Worm (Caenorhabditis elegans): ENCODE data around the gene lex-1.
A peak's percentile ranks its signal among the peaks of the same experiment; 100 is the strongest.

Gene lex-1

ce11 chrIV:12051049-12051792, 28.1 kb upstream of the lex-1 start, which contains the start of the genes bre-5 and spt-5:
Gene bre-5, minus strand, starts transcription at chrIV:12051215.
Gene spt-5, plus strand, starts transcription at chrIV:12051491.
- TF ChIP-seq mes-2 (tag; optimal IDR thresholded peaks at IDR 0.05; ENCODE audit: poor library complexity, severe bottlenecking) (peak; percentile 65), dpl-1 (GFP tag; optimal IDR thresholded peaks at IDR 0.05) (peak; percentile 29), lsy-2 (tag; optimal IDR thresholded peaks at IDR 0.05) (peak in 1 of 2 experiments; percentile 56), R02D3.7 (tag; optimal IDR thresholded peaks at IDR 0.05) (no peak), hlh-30 (tag; optimal IDR thresholded peaks at IDR 0.05; ENCODE audit: insufficient read depth) (peak; percentile 6), unc-62 (GFP tag; optimal IDR thresholded peaks at IDR 0.05 in 1 of 2) (peak in 1 of 2 experiments; percentile 8), unc-62 (tag; optimal IDR thresholded peaks at IDR 0.05) (no peak), ceh-28 (tag; optimal IDR thresholded peaks at IDR 0.05) (peak; percentile 59), aha-1 (tag) (no peak)

ce11 chrIV:12052461-12052860, 26.8 kb upstream of the lex-1 start:
- TF ChIP-seq pha-4 (GFP tag; IDR thresholded peaks at IDR 0.05) (no peak), pha-4 (tag; optimal IDR thresholded peaks at IDR 0.05) (no peak), aha-1 (tag) (peak; percentile 96)

ce11 chrIV:12056603-12057002, 22.7 kb upstream of the lex-1 start, which contains the start of gene K08E4.2:
Gene K08E4.2, minus strand, starts transcription at chrIV:12056656.
- TF ChIP-seq tra-1 (GFP tag; IDR thresholded peaks at IDR 0.05) (no peak), vab-7 (GFP tag; IDR thresholded peaks at IDR 0.05) (no peak), lin-29 (GFP tag; IDR thresholded peaks at IDR 0.05) (no peak), ztf-11 (tag; optimal IDR thresholded peaks at IDR 0.05) (no peak), ceh-44 (GFP tag; IDR thresholded peaks at IDR 0.05) (no peak), madf-5 (GFP tag; IDR thresholded peaks at IDR 0.05) (no peak), unc-130 (GFP tag; optimal IDR thresholded peaks at IDR 0.05) (no peak), mxl-3 (GFP tag; optimal IDR thresholded peaks at IDR 0.05) (no peak)

- TF ChIP-seq D1046.2 (GFP tag; IDR thresholded peaks at IDR 0.05) (no peak), mes-2 (tag; optimal IDR thresholded peaks at IDR 0.05; ENCODE audit: poor library complexity, severe bottlenecking) (peak; percentile 8)
These were observed 21.8 kb upstream of the lex-1 start, which contains the start of gene K08E4.3 for ce11 chrIV:12057508-12057907. Gene K08E4.3, plus strand, starts transcription at chrIV:12057742.

- TF ChIP-seq sdz-12 (GFP tag; optimal IDR thresholded peaks at IDR 0.05) (no peak), nhr-237 (tag; optimal IDR thresholded peaks at IDR 0.05) (no peak), hif-1 (tag; optimal IDR thresholded peaks at IDR 0.05) (no peak), dmd-8 (GFP tag; IDR thresholded peaks at IDR 0.05) (no peak), daf-8 (GFP tag; IDR thresholded peaks at IDR 0.05) (no peak), lin-13 (GFP tag; optimal IDR thresholded peaks at IDR 0.05) (no peak), nhr-11 (tag; optimal IDR thresholded peaks at IDR 0.05) (no peak), zip-11 (GFP tag; IDR thresholded peaks at IDR 0.05) (no peak), egl-43 (GFP tag; IDR thresholded peaks at IDR 0.05) (no peak), ceh-82 (tag; optimal IDR thresholded peaks at IDR 0.05) (no peak)
These were observed 18.0 kb upstream of the lex-1 start, which contains the start of gene K08E4.8 for ce11 chrIV:12061229-12061628. Gene K08E4.8, minus strand, starts transcription at chrIV:12061329.

ce11 chrIV:12068590-12068989, 10.7 kb upstream of the lex-1 start, which contains the start of gene bath-37:
Gene bath-37, plus strand, starts transcription at chrIV:12068890.
- no peak for TF ChIP-seq pqm-1 (tag; optimal IDR thresholded peaks at IDR 0.05)
- TF ChIP-seq mdl-1 (tag; optimal IDR thresholded peaks at IDR 0.05): no peak
- TF ChIP-seq F49E8.2 (tag; optimal IDR thresholded peaks at IDR 0.05; ENCODE audit: borderline replicate concordance): no peak
- TF ChIP-seq egl-43 (GFP tag; IDR thresholded peaks at IDR 0.05): no peak
- no peak for TF ChIP-seq nhr-102 (tag; optimal IDR thresholded peaks at IDR 0.05)
- no peak for TF ChIP-seq T20F7.1 (GFP tag; optimal IDR thresholded peaks at IDR 0.05)
- TF ChIP-seq nhr-41 (GFP tag; IDR thresholded peaks at IDR 0.05): no peak
- TF ChIP-seq nhr-237 (tag; optimal IDR thresholded peaks at IDR 0.05): no peak
- no peak for TF ChIP-seq daf-16 (GFP tag; optimal IDR thresholded peaks at IDR 0.05)
- TF ChIP-seq daf-16 (tag; optimal IDR thresholded peaks at IDR 0.05): no peak
- no peak for TF ChIP-seq set-16 (GFP tag; IDR thresholded peaks at IDR 0.05)
- no peak for TF ChIP-seq hlh-11 (tag; optimal IDR thresholded peaks at IDR 0.05)
- TF ChIP-seq skn-1 (tag; optimal IDR thresholded peaks at IDR 0.05): no peak
- TF ChIP-seq ztf-7 (tag; optimal IDR thresholded peaks at IDR 0.05): no peak
- no peak for TF ChIP-seq zfp-2 (tag; optimal IDR thresholded peaks at IDR 0.05)
